Worm (Caenorhabditis elegans) whole organism, L4 larva: ENCODE results near the gene Y17D7B.3.

Experiments
- F49E8.2 ChIP-seq: sonication (generic microtip); optimal IDR thresholded peaks from 2 replicates; lab custom pipeline; 2016; ENCODE audit warnings: missing compliant biosample characterization, mild to moderate bottlenecking, missing genetic modification characterization, borderline replicate concordance
- ama-1 ChIP-seq: fragments of 150-350 bp; optimal IDR thresholded peaks from 2 replicates; lab custom pipeline; 2014; ENCODE audit warnings: inconsistent platforms, mixed read lengths
- cey-2 ChIP-seq: sonication (generic microtip); optimal IDR thresholded peaks from 3 replicates; lab custom pipeline; 2017; ENCODE audit warnings: missing genetic modification characterization, mild to moderate bottlenecking, missing compliant biosample characterization, antibody characterized with exemption, borderline replicate concordance; ENCODE audit not compliant: insufficient read depth
- daf-12 ChIP-seq: fragments of 150-350 bp; optimal IDR thresholded peaks from 2 replicates; lab custom pipeline; 2014; ENCODE audit warnings: missing biosample characterization, missing genetic modification reagents, missing genetic modification characterization
- daf-8 ChIP-seq: fragments of 200-800 bp; sonication (Bioruptor generic); IDR thresholded peaks from 2 replicates; pipeline ENCODE4 v1.3.6; 2022; ENCODE audit warnings: missing genetic modification characterization, missing compliant biosample characterization
- lin-39 ChIP-seq: fragments of 150-350 bp; optimal IDR thresholded peaks from 2 replicates; lab custom pipeline; 2014; ENCODE audit warnings: missing biosample characterization, missing genetic modification reagents, missing genetic modification characterization
- lir-3 ChIP-seq: sonication (generic microtip); optimal IDR thresholded peaks from 2 replicates; lab custom pipeline; 2016; ENCODE audit warnings: mild to moderate bottlenecking, missing genetic modification characterization, missing compliant biosample characterization
- nhr-11 ChIP-seq: fragments of 150-350 bp; optimal IDR thresholded peaks from 2 replicates; lab custom pipeline; 2014; ENCODE audit warnings: missing biosample characterization, missing genetic modification characterization
- nhr-237 ChIP-seq: sonication (generic microtip); optimal IDR thresholded peaks from 2 replicates; lab custom pipeline; 2017; ENCODE audit warnings: missing biosample characterization, missing genetic modification characterization
- nhr-76 ChIP-seq: fragments of 150-350 bp; optimal IDR thresholded peaks from 2 replicates; lab custom pipeline; 2014; ENCODE audit warnings: missing biosample characterization, missing genetic modification characterization
- set-16 ChIP-seq: fragments of 200-800 bp; sonication (Bioruptor generic); IDR thresholded peaks from 2 replicates; pipeline ENCODE4 v1.3.6; 2022; ENCODE audit warnings: missing genetic modification reagents, missing genetic modification characterization, missing compliant biosample characterization
- snpc-4 ChIP-seq: fragments of 150-350 bp; optimal IDR thresholded peaks from 2 replicates; lab custom pipeline; 2014; ENCODE audit warnings: missing biosample characterization, missing genetic modification characterization
- zip-11 ChIP-seq: fragments of 200-800 bp; sonication (Bioruptor generic); IDR thresholded peaks from 2 replicates; pipeline ENCODE4 v1.3.6; 2022; ENCODE audit warnings: missing genetic modification characterization, missing compliant biosample characterization

- TF ChIP-seq lin-39 (tag; lab: Kevin White, UChicago): no peak
- no peak for TF ChIP-seq zip-11 (GFP tag; lab: Robert Waterston, UW)
- TF ChIP-seq ama-1 (lab: Kevin White, UChicago): no peak
- no peak for TF ChIP-seq lir-3 (tag; lab: Kevin White, UChicago)
- no peak for TF ChIP-seq daf-12
- TF ChIP-seq F49E8.2: no peak
- TF ChIP-seq cey-2 (tag; lab: Kevin White, UChicago): no peak
- no peak for TF ChIP-seq nhr-76 (tag; lab: Kevin White, UChicago)
- TF ChIP-seq set-16 (GFP tag; lab: Robert Waterston, UW): no peak
- no peak for TF ChIP-seq nhr-237 (tag; lab: Kevin White, UChicago)
- no peak for TF ChIP-seq snpc-4 (tag; lab: Kevin White, UChicago)
- no peak for TF ChIP-seq nhr-11
- no peak for TF ChIP-seq daf-8
These were observed 14.2 kb upstream of the Y17D7B.3 start, which contains the start of gene nhr-170 for ce11 chrV:18800811-18801210.
